Worm (Caenorhabditis elegans): Measurements from ENCODE around the gene pigm-1.

pigm-1 gene

ce11 chrII:11376026-11376425, 27.8 kb downstream of the pigm-1 start:
- no peak for TF ChIP-seq mep-1 (tag; optimal IDR thresholded peaks at IDR 0.05)
- TF ChIP-seq zip-8 (tag; optimal IDR thresholded peaks at IDR 0.05): no peak

- TF ChIP-seq nhr-76 (tag; optimal IDR thresholded peaks at IDR 0.05) (no peak), lsy-2 (tag; optimal IDR thresholded peaks at IDR 0.05) (no peak), mab-5 (tag; optimal IDR thresholded peaks at IDR 0.05) (no peak), zip-8 (tag; optimal IDR thresholded peaks at IDR 0.05) (no peak), nhr-28 (tag; optimal IDR thresholded peaks at IDR 0.05) (no peak), lin-32 (GFP tag; optimal IDR thresholded peaks at IDR 0.05) (no peak), mls-2 (tag; optimal IDR thresholded peaks at IDR 0.05) (no peak), blmp-1 (tag; optimal IDR thresholded peaks at IDR 0.05) (no peak), pha-4 (tag; optimal IDR thresholded peaks at IDR 0.05) (no peak), hlh-1 (tag; optimal IDR thresholded peaks at IDR 0.05) (no peak), elt-3 (tag; optimal IDR thresholded peaks at IDR 0.05) (no peak), ceh-83 (GFP tag; optimal IDR thresholded peaks at IDR 0.05) (no peak), tbx-8 (GFP tag; optimal IDR thresholded peaks at IDR 0.05) (no peak), ham-2 (GFP tag; optimal IDR thresholded peaks at IDR 0.05) (no peak), unc-62 (GFP tag; optimal IDR thresholded peaks at IDR 0.05) (no peak), sptf-1 (tag; optimal IDR thresholded peaks at IDR 0.05) (no peak), M03D4.4 (tag; optimal IDR thresholded peaks at IDR 0.05) (no peak), mep-1 (tag; optimal IDR thresholded peaks at IDR 0.05) (no peak), unc-39 (tag; optimal IDR thresholded peaks at IDR 0.05) (no peak), flh-1 (GFP tag; optimal IDR thresholded peaks at IDR 0.05) (no peak)
These were observed 28.4 kb downstream of the pigm-1 start for ce11 chrII:11376598-11377108.

- TF ChIP-seq nhr-76 (tag; optimal IDR thresholded peaks at IDR 0.05): no peak
- no peak for TF ChIP-seq unc-39 (tag; optimal IDR thresholded peaks at IDR 0.05)
- TF ChIP-seq zip-8 (tag; optimal IDR thresholded peaks at IDR 0.05): no peak
- TF ChIP-seq ceh-83 (GFP tag; optimal IDR thresholded peaks at IDR 0.05): no peak
- no peak for TF ChIP-seq tbx-8 (GFP tag; optimal IDR thresholded peaks at IDR 0.05)
- TF ChIP-seq lin-32 (GFP tag; optimal IDR thresholded peaks at IDR 0.05): no peak
- TF ChIP-seq mls-2 (tag; optimal IDR thresholded peaks at IDR 0.05): no peak
- no peak for TF ChIP-seq blmp-1 (tag; optimal IDR thresholded peaks at IDR 0.05)
- no peak for TF ChIP-seq nhr-2 (tag; optimal IDR thresholded peaks at IDR 0.05)
- TF ChIP-seq flh-1 (GFP tag; optimal IDR thresholded peaks at IDR 0.05): no peak
- no peak for TF ChIP-seq lsy-2 (tag; optimal IDR thresholded peaks at IDR 0.05)
- TF ChIP-seq nhr-12 (tag; optimal IDR thresholded peaks at IDR 0.05): no peak
- no peak for TF ChIP-seq lin-13 (tag; optimal IDR thresholded peaks at IDR 0.05)
- no peak for TF ChIP-seq bed-3 (GFP tag; optimal IDR thresholded peaks at IDR 0.05)
- TF ChIP-seq ceh-39 (tag; optimal IDR thresholded peaks at IDR 0.05): no peak
- no peak for TF ChIP-seq M03D4.4 (tag; optimal IDR thresholded peaks at IDR 0.05)
These were observed 29.5 kb downstream of the pigm-1 start for ce11 chrII:11377700-11378099.

- no peak for TF ChIP-seq nhr-2 (tag; optimal IDR thresholded peaks at IDR 0.05)
- no peak for TF ChIP-seq bed-3 (GFP tag; optimal IDR thresholded peaks at IDR 0.05)
- TF ChIP-seq zip-8 (tag; optimal IDR thresholded peaks at IDR 0.05): no peak
- no peak for TF ChIP-seq nhr-237 (tag; optimal IDR thresholded peaks at IDR 0.05)
- TF ChIP-seq nhr-76 (tag; optimal IDR thresholded peaks at IDR 0.05): no peak
- no peak for TF ChIP-seq unc-120 (tag; optimal IDR thresholded peaks at IDR 0.05; ENCODE audit: poor library complexity, severe bottlenecking)
- TF ChIP-seq M03D4.4 (tag; optimal IDR thresholded peaks at IDR 0.05): no peak
- TF ChIP-seq nhr-28 (tag; optimal IDR thresholded peaks at IDR 0.05): no peak
- no peak for TF ChIP-seq pha-4 (tag; optimal IDR thresholded peaks at IDR 0.05)
- no peak for TF ChIP-seq lsy-2 (tag; optimal IDR thresholded peaks at IDR 0.05)
- no peak for TF ChIP-seq lin-32 (GFP tag; optimal IDR thresholded peaks at IDR 0.05)
- no peak for TF ChIP-seq ces-1 (GFP tag; optimal IDR thresholded peaks at IDR 0.05)
- TF ChIP-seq ham-2 (GFP tag; optimal IDR thresholded peaks at IDR 0.05): no peak
- TF ChIP-seq flh-1 (GFP tag; optimal IDR thresholded peaks at IDR 0.05): no peak
- TF ChIP-seq elt-1 (tag; optimal IDR thresholded peaks at IDR 0.05; ENCODE audit: borderline replicate concordance, insufficient read depth): no peak
- no peak for TF ChIP-seq unc-62 (GFP tag; optimal IDR thresholded peaks at IDR 0.05)
- no peak for TF ChIP-seq ceh-43 (GFP tag; optimal IDR thresholded peaks at IDR 0.05)
- no peak for TF ChIP-seq ztf-11 (tag; optimal IDR thresholded peaks at IDR 0.05)
- TF ChIP-seq ceh-83 (GFP tag; optimal IDR thresholded peaks at IDR 0.05): no peak
- TF ChIP-seq mls-2 (tag; optimal IDR thresholded peaks at IDR 0.05): no peak
These were observed 34.8 kb downstream of the pigm-1 start, which contains the start of the genes C33B4.5 and C33B4.4 for ce11 chrII:11383058-11383457. Gene C33B4.5 (plus strand): TSS chrII:11383327. Gene C33B4.4 (minus strand): TSS chrII:11383442.

- TF ChIP-seq cnd-1 (tag; optimal IDR thresholded peaks at IDR 0.05): no peak
- TF ChIP-seq M03D4.4 (tag; optimal IDR thresholded peaks at IDR 0.05): no peak
- no peak for TF ChIP-seq lsy-2 (tag; optimal IDR thresholded peaks at IDR 0.05)
- TF ChIP-seq elt-3 (tag; optimal IDR thresholded peaks at IDR 0.05): no peak
- TF ChIP-seq lin-32 (GFP tag; optimal IDR thresholded peaks at IDR 0.05): no peak
- no peak for TF ChIP-seq zip-8 (tag; optimal IDR thresholded peaks at IDR 0.05)
- TF ChIP-seq mab-5 (tag; optimal IDR thresholded peaks at IDR 0.05): no peak
- no peak for TF ChIP-seq lin-13 (tag; optimal IDR thresholded peaks at IDR 0.05)
- no peak for TF ChIP-seq blmp-1 (tag; optimal IDR thresholded peaks at IDR 0.05)
These were observed 35.9 kb downstream of the pigm-1 start for ce11 chrII:11384099-11384498.

All from whole organism, mixed stage, embryonic.